Worm (Caenorhabditis elegans) whole organism, L1 larva: ENCODE results near the gene amt-4.

Experiments used
- C04F5.9 ChIP-seq: sonication (generic microtip); optimal IDR thresholded peaks from 2 replicates; lab custom pipeline; 2016; ENCODE audit warnings: missing genetic modification characterization, missing compliant biosample characterization
- C16A3.4 ChIP-seq: fragments of 150-350 bp; optimal IDR thresholded peaks from 2 replicates; lab custom pipeline; 2014; ENCODE audit warnings: missing biosample characterization, missing genetic modification characterization
- aha-1 ChIP-seq: fragments of 150-350 bp; optimal IDR thresholded peaks from 2 replicates; lab custom pipeline; 2014; ENCODE audit warnings: missing biosample characterization, missing genetic modification characterization
- alr-1 ChIP-seq: fragments of 200-800 bp; sonication (Bioruptor generic); optimal IDR thresholded peaks from 2 replicates; lab custom pipeline; 2018; ENCODE audit warnings: borderline replicate concordance, mild to moderate bottlenecking, missing genetic modification characterization, missing compliant biosample characterization
- aly-2 ChIP-seq: fragments of 150-350 bp; optimal IDR thresholded peaks from 2 replicates; lab custom pipeline; 2014; ENCODE audit warnings: missing biosample characterization, missing genetic modification characterization
- ama-1 ChIP-seq: fragments of 150-350 bp; optimal IDR thresholded peaks from 2 replicates; lab custom pipeline; 2014
- blmp-1 ChIP-seq: fragments of 150-350 bp; optimal IDR thresholded peaks from 2 replicates; lab custom pipeline; 2014; ENCODE audit warnings: missing biosample characterization, missing genetic modification characterization
- ceh-90 ChIP-seq: sonication (generic microtip); optimal IDR thresholded peaks from 2 replicates; lab custom pipeline; 2016; ENCODE audit warnings: missing genetic modification characterization, missing compliant biosample characterization
- dpl-1 ChIP-seq, 3 experiments: fragments of 150-350 bp in 2 of 3; sonication (generic microtip) in 1 of 3; optimal IDR thresholded peaks; 2 replicates each; lab custom pipeline; 2014 to 2017; ENCODE audit warnings: missing biosample characterization in 3 of 3, missing genetic modification characterization in 3 of 3, missing genetic modification reagents in 3 of 3
- dsc-1 ChIP-seq: sonication (generic microtip); optimal IDR thresholded peaks from 2 replicates; lab custom pipeline; 2016; ENCODE audit warnings: mild to moderate bottlenecking, missing genetic modification characterization, missing compliant biosample characterization
- efl-1 ChIP-seq, 4 experiments: fragments of 150-350 bp; optimal IDR thresholded peaks in 3 of 4; peaks in 1 of 4; 1 replicate in 1 of 4; 2 replicates in 3 of 4; lab custom pipeline; 2014; ENCODE audit warnings: missing biosample characterization in 2 of 4, missing genetic modification characterization in 2 of 4, missing genetic modification reagents in 2 of 4
- efl-3 ChIP-seq: fragments of 200-800 bp; sonication (Bioruptor generic); optimal IDR thresholded peaks from 2 replicates; lab custom pipeline; 2018; ENCODE audit warnings: mild to moderate bottlenecking, missing genetic modification characterization, missing compliant biosample characterization
- egl-27 ChIP-seq, 2 experiments: fragments of 150-350 bp in 1 of 2; sonication (generic microtip); optimal IDR thresholded peaks; 3 replicates each; lab custom pipeline; 2017 to 2018; ENCODE audit warnings: missing biosample characterization in 2 of 2, missing genetic modification characterization in 2 of 2, missing genetic modification reagents in 2 of 2
- elt-2 ChIP-seq: sonication (generic microtip); optimal IDR thresholded peaks from 2 replicates; lab custom pipeline; 2016; ENCODE audit warnings: missing genetic modification characterization, mild to moderate bottlenecking, inconsistent platforms, missing compliant biosample characterization, missing genetic modification reagents
- ets-5 ChIP-seq: fragments of 200-800 bp; sonication (Bioruptor generic); IDR thresholded peaks from 2 replicates; pipeline ENCODE4 v1.3.6; 2022; ENCODE audit warnings: missing genetic modification characterization, missing compliant biosample characterization
- fkh-10 ChIP-seq: sonication (generic microtip); optimal IDR thresholded peaks from 2 replicates; lab custom pipeline; 2017; ENCODE audit warnings: missing biosample characterization, missing genetic modification reagents, missing genetic modification characterization
- fkh-4 ChIP-seq: sonication (generic microtip); optimal IDR thresholded peaks from 2 replicates; lab custom pipeline; 2016; ENCODE audit warnings: missing compliant biosample characterization, missing genetic modification characterization, borderline replicate concordance
- fos-1 ChIP-seq: fragments of 150-350 bp; optimal IDR thresholded peaks from 2 replicates; lab custom pipeline; 2014; ENCODE audit warnings: missing biosample characterization, missing genetic modification characterization
- grh-1 ChIP-seq: fragments of 200-800 bp; sonication (Bioruptor generic); IDR thresholded peaks from 2 replicates; pipeline ENCODE4 v1.3.6; 2022; ENCODE audit warnings: missing genetic modification reagents, missing genetic modification characterization, missing compliant biosample characterization
- hlh-17 ChIP-seq: fragments of 200-800 bp; sonication (Bioruptor generic); optimal IDR thresholded peaks from 2 replicates; lab custom pipeline; 2018; ENCODE audit warnings: missing genetic modification characterization, mild to moderate bottlenecking, missing compliant biosample characterization, moderate library complexity, borderline replicate concordance
- hpl-2 ChIP-seq: fragments of 150-350 bp; optimal IDR thresholded peaks from 2 replicates; lab custom pipeline; 2014; ENCODE audit warnings: missing biosample characterization, missing genetic modification reagents, missing genetic modification characterization
- isw-1 ChIP-seq: fragments of 200-800 bp; sonication (Bioruptor generic); IDR thresholded peaks from 2 replicates; pipeline ENCODE4 v1.3.6; 2022; ENCODE audit warnings: missing genetic modification characterization, missing compliant biosample characterization
- lin-15B ChIP-seq: fragments of 150-350 bp; sonication (generic microtip); optimal IDR thresholded peaks from 3 replicates; lab custom pipeline; 2014; ENCODE audit warnings: missing biosample characterization, missing genetic modification characterization
- lin-35 ChIP-seq, 2 experiments: fragments of 150-350 bp; optimal IDR thresholded peaks; 2 replicates each; lab custom pipeline; 2014; ENCODE audit warnings: missing biosample characterization in 2 of 2, missing genetic modification characterization in 2 of 2, missing genetic modification reagents in 2 of 2
- lin-39 ChIP-seq: fragments of 150-350 bp; optimal IDR thresholded peaks from 2 replicates; lab custom pipeline; 2014; ENCODE audit warnings: missing biosample characterization, missing genetic modification reagents, missing genetic modification characterization
- lir-3 ChIP-seq: sonication (generic microtip); optimal IDR thresholded peaks from 2 replicates; lab custom pipeline; 2016; ENCODE audit warnings: mild to moderate bottlenecking, missing genetic modification characterization, moderate library complexity, missing compliant biosample characterization; ENCODE audit not compliant: poor library complexity
- lsy-2 ChIP-seq, 2 experiments: fragments of 150-350 bp; optimal IDR thresholded peaks; 2 replicates each; lab custom pipeline; 2014; ENCODE audit warnings: missing biosample characterization in 2 of 2, missing genetic modification characterization in 2 of 2
- mdl-1 ChIP-seq, 2 experiments: fragments of 150-350 bp; optimal IDR thresholded peaks; 2 replicates each; lab custom pipeline; 2014 to 2017; ENCODE audit warnings: missing biosample characterization in 2 of 2, missing genetic modification characterization in 2 of 2, inconsistent platforms in 1 of 2
- mep-1 ChIP-seq: fragments of 150-350 bp; optimal IDR thresholded peaks from 2 replicates; lab custom pipeline; 2014; ENCODE audit warnings: missing biosample characterization, missing genetic modification characterization
- nhr-11 ChIP-seq: fragments of 150-350 bp; optimal IDR thresholded peaks from 2 replicates; lab custom pipeline; 2014; ENCODE audit warnings: missing biosample characterization, missing genetic modification characterization
- nhr-12 ChIP-seq: sonication (generic microtip); optimal IDR thresholded peaks from 2 replicates; lab custom pipeline; 2017; ENCODE audit warnings: missing biosample characterization, missing genetic modification characterization
- nhr-19 ChIP-seq: fragments of 200-800 bp; sonication (Bioruptor generic); conservative IDR thresholded peaks from 2 replicates; pipeline ENCODE4 v1.3.6; 2022; ENCODE audit warnings: missing genetic modification characterization, missing compliant biosample characterization
- nhr-20 ChIP-seq: sonication (generic microtip); optimal IDR thresholded peaks from 2 replicates; lab custom pipeline; 2016; ENCODE audit warnings: mild to moderate bottlenecking, missing genetic modification characterization, missing compliant biosample characterization
- nhr-28 ChIP-seq: fragments of 150-350 bp; optimal IDR thresholded peaks from 2 replicates; lab custom pipeline; 2014; ENCODE audit warnings: missing biosample characterization, missing genetic modification characterization
- nhr-47 ChIP-seq: sonication (generic microtip); optimal IDR thresholded peaks from 2 replicates; lab custom pipeline; 2016; ENCODE audit warnings: mild to moderate bottlenecking, missing genetic modification characterization, moderate library complexity, missing compliant biosample characterization
- nhr-71 ChIP-seq: sonication (generic microtip); optimal IDR thresholded peaks from 2 replicates; lab custom pipeline; 2016; ENCODE audit warnings: mild to moderate bottlenecking, missing genetic modification characterization, moderate library complexity, missing compliant biosample characterization
- nhr-76 ChIP-seq: sonication (generic microtip); optimal IDR thresholded peaks from 2 replicates; lab custom pipeline; 2017; ENCODE audit warnings: missing biosample characterization, missing genetic modification characterization
- nhr-84 ChIP-seq: sonication (generic microtip); optimal IDR thresholded peaks from 2 replicates; lab custom pipeline; 2017; ENCODE audit warnings: missing biosample characterization, missing genetic modification characterization
- nhr-85 ChIP-seq: sonication (generic microtip); peaks from one replicate; lab custom pipeline; 2016; ENCODE audit warnings: missing genetic modification characterization, inconsistent platforms, missing compliant biosample characterization
- pag-3 ChIP-seq: sonication (generic microtip); optimal IDR thresholded peaks from 2 replicates; lab custom pipeline; 2017; ENCODE audit warnings: missing genetic modification characterization, mild to moderate bottlenecking, missing compliant biosample characterization, antibody characterized with exemption, borderline replicate concordance; ENCODE audit not compliant: insufficient read depth
- pqm-1 ChIP-seq: sonication (generic microtip); optimal IDR thresholded peaks from 3 replicates; lab custom pipeline; 2017; ENCODE audit warnings: missing biosample characterization, missing genetic modification characterization
- rnt-1 ChIP-seq: sonication (generic microtip); optimal IDR thresholded peaks from 2 replicates; lab custom pipeline; 2016; ENCODE audit warnings: mild to moderate bottlenecking, missing genetic modification characterization, moderate library complexity, missing compliant biosample characterization
- snu-23 ChIP-seq: sonication (generic microtip); optimal IDR thresholded peaks from 2 replicates; lab custom pipeline; 2016; ENCODE audit warnings: missing genetic modification characterization, missing compliant biosample characterization
- sox-4 ChIP-seq: sonication (generic microtip); optimal IDR thresholded peaks from 2 replicates; lab custom pipeline; 2016; ENCODE audit warnings: missing genetic modification characterization, missing compliant biosample characterization
- sup-37 ChIP-seq: fragments of 200-800 bp; sonication (Bioruptor generic); optimal IDR thresholded peaks from 2 replicates; lab custom pipeline; 2018; ENCODE audit warnings: mild to moderate bottlenecking, missing genetic modification characterization, missing compliant biosample characterization
- tlp-1 ChIP-seq: fragments of 150-350 bp; optimal IDR thresholded peaks from 2 replicates; lab custom pipeline; 2014; ENCODE audit warnings: missing biosample characterization, missing genetic modification characterization
- unc-30 ChIP-seq: sonication (generic microtip); optimal IDR thresholded peaks from 2 replicates; lab custom pipeline; 2017; ENCODE audit warnings: missing biosample characterization, missing genetic modification characterization
- unc-62 ChIP-seq: fragments of 150-350 bp; optimal IDR thresholded peaks from 2 replicates; lab custom pipeline; 2014; ENCODE audit warnings: missing biosample characterization, missing genetic modification reagents, missing genetic modification characterization
- unc-86 ChIP-seq: sonication (generic microtip); optimal IDR thresholded peaks from 2 replicates; lab custom pipeline; 2016; ENCODE audit warnings: missing genetic modification characterization, missing compliant biosample characterization
- unc-98 ChIP-seq: fragments of 200-800 bp; sonication (Bioruptor generic); IDR thresholded peaks from 2 replicates; pipeline ENCODE4 v1.3.6; 2022; ENCODE audit warnings: missing genetic modification characterization, missing compliant biosample characterization
- xbp-1 ChIP-seq: sonication (generic microtip); optimal IDR thresholded peaks from 2 replicates; lab custom pipeline; 2016; ENCODE audit warnings: missing genetic modification characterization, missing compliant biosample characterization
- ztf-11 ChIP-seq, 2 experiments: sonication (generic microtip); optimal IDR thresholded peaks; 2 replicates each; lab custom pipeline; 2016 to 2017; ENCODE audit warnings: missing genetic modification characterization in 2 of 2, missing biosample characterization in 1 of 2, missing compliant biosample characterization in 1 of 2
- ztf-4 ChIP-seq: fragments of 150-350 bp; optimal IDR thresholded peaks from 2 replicates; lab custom pipeline; 2014; ENCODE audit warnings: missing biosample characterization, missing genetic modification characterization

Gene amt-4

DNA sequence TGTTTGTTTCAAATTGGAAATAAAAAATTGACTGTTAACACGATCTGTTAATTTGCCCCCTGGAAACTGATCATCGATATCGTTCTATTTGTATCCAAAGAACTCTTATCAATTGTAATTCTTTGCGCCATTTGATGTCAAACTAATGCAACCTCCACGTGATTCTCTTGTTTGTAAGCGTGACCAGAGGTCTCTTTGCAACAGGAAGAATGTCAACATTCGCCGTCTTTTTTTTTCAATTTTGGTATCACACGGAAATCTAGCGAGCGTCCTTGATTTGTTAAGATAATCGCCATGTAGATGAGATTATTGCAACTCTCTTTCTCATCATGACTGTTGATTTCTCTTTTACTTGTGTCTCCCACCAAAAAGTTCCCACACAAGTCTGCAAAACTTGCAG is 36.2 kb upstream of the amt-4 start (continued):
- TF ChIP-seq efl-1 (optimal IDR thresholded peaks at IDR 0.05; lab: Kevin White, UChicago), result no peak
- peak in 1 of 2 experiments; percentile 68 for TF ChIP-seq efl-1 (GFP tag; optimal IDR thresholded peaks at IDR 0.05 in 1 of 2; lab: Kevin White, UChicago)
- peak in 1 of 2 experiments; percentile 73 for TF ChIP-seq lin-35 (GFP tag; optimal IDR thresholded peaks at IDR 0.05; lab: Kevin White, UChicago)
- no peak for TF ChIP-seq pqm-1
- peak; percentile 98 for TF ChIP-seq nhr-85 (tag; lab: Kevin White, UChicago)
- peak; percentile 83 for TF ChIP-seq nhr-71
- TF ChIP-seq unc-62 (GFP tag; lab: Kevin White, UChicago), result no peak
- peak in 1 of 3 experiments; percentile 3 for TF ChIP-seq dpl-1 (GFP tag; optimal IDR thresholded peaks at IDR 0.05; lab: Kevin White, UChicago)
- TF ChIP-seq nhr-76 (tag; lab: Kevin White, UChicago), result no peak
- TF ChIP-seq C04F5.9 (tag; lab: Kevin White, UChicago), result no peak
- no peak for TF ChIP-seq efl-3 (GFP tag; lab: Kevin White, UChicago)
- peak; percentile 11 for TF ChIP-seq lir-3 (tag; lab: Kevin White, UChicago)
- no peak for TF ChIP-seq isw-1 (GFP tag; lab: Robert Waterston, UW)
- peak in 1 of 2 experiments; percentile 96 for TF ChIP-seq mdl-1 (tag; optimal IDR thresholded peaks at IDR 0.05; lab: Kevin White, UChicago)
- TF ChIP-seq ztf-11 (tag; optimal IDR thresholded peaks at IDR 0.05; lab: Kevin White, UChicago), result no peak
- TF ChIP-seq snu-23 (GFP tag; lab: Kevin White, UChicago), result peak; percentile 79
- TF ChIP-seq ets-5 (GFP tag; lab: Robert Waterston, UW), result no peak
- TF ChIP-seq nhr-20 (tag; lab: Kevin White, UChicago), result peak; percentile 96
- no peak for TF ChIP-seq ama-1
- TF ChIP-seq C16A3.4 (tag; lab: Kevin White, UChicago), result peak; percentile 32
- no peak for TF ChIP-seq tlp-1
- TF ChIP-seq hlh-17 (GFP tag; lab: Kevin White, UChicago), result no peak
- no peak for TF ChIP-seq rnt-1 (tag; lab: Kevin White, UChicago)
- no peak for TF ChIP-seq lin-15B
- peak; percentile 49; the same call in 1 of the 2 replicates for TF ChIP-seq grh-1 (GFP tag; lab: Robert Waterston, UW)
- no peak for TF ChIP-seq fos-1 (tag; lab: Kevin White, UChicago)
- TF ChIP-seq mep-1 (tag; lab: Kevin White, UChicago), result peak; percentile 5
- no peak for TF ChIP-seq fkh-10 (GFP tag; lab: Kevin White, UChicago)
- TF ChIP-seq unc-30, result no peak
- TF ChIP-seq nhr-84 (tag; lab: Kevin White, UChicago), result no peak
- no peak for TF ChIP-seq unc-86
- peak; percentile 60 for TF ChIP-seq nhr-47
- TF ChIP-seq aha-1 (tag; lab: Kevin White, UChicago), result no peak
- no peak for TF ChIP-seq nhr-28 (tag; lab: Kevin White, UChicago)
- peak; percentile 68 for TF ChIP-seq nhr-19 (GFP tag; lab: Robert Waterston, UW)
- no peak for TF ChIP-seq unc-98 (GFP tag; lab: Robert Waterston, UW)
- TF ChIP-seq blmp-1 (tag; lab: Kevin White, UChicago), result peak; percentile 92
- no peak for TF ChIP-seq nhr-12 (tag; lab: Kevin White, UChicago)
- no peak for TF ChIP-seq pag-3 (tag; lab: Kevin White, UChicago)
- TF ChIP-seq fkh-4 (tag; lab: Kevin White, UChicago), result no peak
- no peak for TF ChIP-seq nhr-11 (tag; lab: Kevin White, UChicago)
- peak; percentile 84 for TF ChIP-seq xbp-1 (tag; lab: Kevin White, UChicago)
- TF ChIP-seq ceh-90 (tag; lab: Kevin White, UChicago), result no peak
- no peak for TF ChIP-seq egl-27 (tag; optimal IDR thresholded peaks at IDR 0.05; lab: Kevin White, UChicago)
- peak; percentile 24 for TF ChIP-seq hpl-2 (GFP tag; lab: Kevin White, UChicago)
- no peak for TF ChIP-seq alr-1 (tag; lab: Kevin White, UChicago)
- TF ChIP-seq ztf-4 (tag; lab: Kevin White, UChicago), result no peak
- TF ChIP-seq lin-39 (tag; lab: Kevin White, UChicago), result no peak
- no peak for TF ChIP-seq sup-37 (GFP tag; lab: Kevin White, UChicago)
- peak; percentile 71 for TF ChIP-seq elt-2 (tag; lab: Kevin White, UChicago)
- no peak for TF ChIP-seq aly-2 (tag; lab: Kevin White, UChicago)
- peak; percentile 18 to 47 for TF ChIP-seq lsy-2 (tag; optimal IDR thresholded peaks at IDR 0.05; lab: Kevin White, UChicago)
- TF ChIP-seq dsc-1, result no peak
- TF ChIP-seq sox-4, result no peak
